Worm (Caenorhabditis elegans) whole organism, mixed stage, embryonic: Measurements from ENCODE around the gene hacl-1.

Experiments
- bed-3 ChIP-seq: fragments of 200-800 bp; sonication (Bioruptor generic); optimal IDR thresholded peaks from 3 replicates; lab custom pipeline; 2018; ENCODE audit warnings: mild to moderate bottlenecking, missing genetic modification characterization, moderate library complexity, missing compliant biosample characterization
- ces-1 ChIP-seq: fragments of 150-350 bp; optimal IDR thresholded peaks from 2 replicates; lab custom pipeline; 2014; ENCODE audit warnings: missing biosample characterization, missing genetic modification reagents, missing genetic modification characterization
- lin-13 ChIP-seq: fragments of 150-350 bp; optimal IDR thresholded peaks from 2 replicates; lab custom pipeline; 2014; ENCODE audit warnings: missing biosample characterization, missing genetic modification characterization
- nhr-12 ChIP-seq: fragments of 150-350 bp; optimal IDR thresholded peaks from 2 replicates; lab custom pipeline; 2014; ENCODE audit warnings: missing biosample characterization, missing genetic modification characterization
- nhr-237 ChIP-seq: fragments of 150-350 bp; optimal IDR thresholded peaks from 2 replicates; lab custom pipeline; 2014; ENCODE audit warnings: missing biosample characterization, missing genetic modification characterization
- nhr-28 ChIP-seq: fragments of 150-350 bp; optimal IDR thresholded peaks from 2 replicates; lab custom pipeline; 2014; ENCODE audit warnings: missing biosample characterization, missing genetic modification characterization
- nhr-76 ChIP-seq: sonication (generic microtip); optimal IDR thresholded peaks from 2 replicates; lab custom pipeline; 2017; ENCODE audit warnings: missing biosample characterization, missing genetic modification characterization
- pha-4 ChIP-seq: fragments of 150-350 bp; optimal IDR thresholded peaks from 2 replicates; lab custom pipeline; 2018; ENCODE audit warnings: missing biosample characterization, missing genetic modification reagents, missing genetic modification characterization
- snpc-4 ChIP-seq: fragments of 150-350 bp; optimal IDR thresholded peaks from 2 replicates; lab custom pipeline; 2014; ENCODE audit warnings: missing biosample characterization, missing genetic modification characterization
- unc-39 ChIP-seq: fragments of 150-350 bp; optimal IDR thresholded peaks from 2 replicates; lab custom pipeline; 2014; ENCODE audit warnings: missing biosample characterization, missing genetic modification characterization
- unc-62 ChIP-seq: fragments of 150-350 bp; optimal IDR thresholded peaks from 2 replicates; lab custom pipeline; 2014; ENCODE audit warnings: missing biosample characterization, missing genetic modification reagents, missing genetic modification characterization
- ztf-11 ChIP-seq: fragments of 150-350 bp; optimal IDR thresholded peaks from 2 replicates; lab custom pipeline; 2014; ENCODE audit warnings: missing biosample characterization, missing genetic modification characterization

DNA sequence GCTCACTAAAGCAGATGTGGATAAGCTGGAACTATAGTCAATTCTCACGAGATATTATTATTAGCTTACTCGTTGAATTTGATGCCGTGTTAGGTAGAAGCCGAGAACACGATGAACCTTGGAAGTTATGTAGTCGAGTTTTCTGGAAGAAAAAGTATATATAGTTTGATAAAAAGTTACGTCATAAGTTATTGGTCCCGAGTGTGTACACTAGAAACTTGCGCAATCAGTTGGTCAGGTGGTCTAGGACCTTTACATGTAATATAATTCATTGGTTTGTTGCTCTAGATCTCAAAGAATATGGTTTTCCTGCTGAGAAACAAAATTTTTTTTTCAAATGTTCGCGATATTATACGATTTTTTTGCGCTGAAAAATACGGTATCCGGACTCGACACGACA lies 43.2 kb upstream of the hacl-1 start:
- no peak for TF ChIP-seq snpc-4 (tag; lab: Kevin White, UChicago)
- no peak for TF ChIP-seq pha-4
- no peak for TF ChIP-seq nhr-76 (tag; lab: Kevin White, UChicago)
- no peak for TF ChIP-seq lin-13
- no peak for TF ChIP-seq unc-62
- no peak for TF ChIP-seq ztf-11
- no peak for TF ChIP-seq unc-39
- TF ChIP-seq ces-1 (GFP tag; lab: Kevin White, UChicago): no peak
- no peak for TF ChIP-seq nhr-12 (tag; lab: Kevin White, UChicago)
- no peak for TF ChIP-seq nhr-28
- no peak for TF ChIP-seq nhr-237 (tag; lab: Kevin White, UChicago)
- no peak for TF ChIP-seq bed-3 (GFP tag; lab: Kevin White, UChicago)
